Worm (Caenorhabditis elegans) whole organism, L2 larva: Measurements from ENCODE around the gene mec-12.
A peak's percentile ranks its signal among the peaks of the same experiment; 100 is the strongest.

Experiments
- C34F6.9 ChIP-seq: fragments of 150-350 bp; optimal IDR thresholded peaks from 2 replicates; lab custom pipeline; 2014; ENCODE audit warnings: missing biosample characterization, missing genetic modification characterization
- F13H6.1 ChIP-seq: sonication (generic microtip); optimal IDR thresholded peaks from 2 replicates; lab custom pipeline; 2016; ENCODE audit warnings: missing genetic modification characterization, missing compliant biosample characterization
- R02D3.7 ChIP-seq: fragments of 150-350 bp; optimal IDR thresholded peaks from 2 replicates; lab custom pipeline; 2014; ENCODE audit warnings: missing biosample characterization, missing genetic modification characterization
- alr-1 ChIP-seq: fragments of 150-350 bp; optimal IDR thresholded peaks from 2 replicates; lab custom pipeline; 2014; ENCODE audit warnings: missing biosample characterization, missing genetic modification characterization
- aly-2 ChIP-seq: fragments of 150-350 bp; optimal IDR thresholded peaks from 2 replicates; lab custom pipeline; 2014; ENCODE audit warnings: missing biosample characterization, missing genetic modification characterization
- ama-1 ChIP-seq: fragments of 150-350 bp; optimal IDR thresholded peaks from 2 replicates; lab custom pipeline; 2018; ENCODE audit warnings: inconsistent platforms
- blmp-1 ChIP-seq: sonication (generic microtip); optimal IDR thresholded peaks from 2 replicates; lab custom pipeline; 2017; ENCODE audit warnings: missing genetic modification characterization, mild to moderate bottlenecking, missing compliant biosample characterization, antibody characterized with exemption, moderate library complexity; ENCODE audit not compliant: insufficient read depth
- ceh-16 ChIP-seq: fragments of 150-350 bp; optimal IDR thresholded peaks from 2 replicates; lab custom pipeline; 2014; ENCODE audit warnings: missing biosample characterization, missing genetic modification characterization
- crh-2 ChIP-seq: sonication (generic microtip); optimal IDR thresholded peaks from 2 replicates; lab custom pipeline; 2017; ENCODE audit warnings: missing biosample characterization, missing genetic modification characterization
- dmd-4 ChIP-seq: sonication (generic microtip); optimal IDR thresholded peaks from 2 replicates; lab custom pipeline; 2017; ENCODE audit warnings: missing biosample characterization, missing genetic modification characterization
- elt-1 ChIP-seq: fragments of 150-350 bp; optimal IDR thresholded peaks from 2 replicates; lab custom pipeline; 2014; ENCODE audit warnings: missing biosample characterization, missing genetic modification characterization
- elt-3 ChIP-seq: sonication (generic microtip); optimal IDR thresholded peaks from 2 replicates; lab custom pipeline; 2017; ENCODE audit warnings: missing biosample characterization, missing genetic modification characterization
- fos-1 ChIP-seq: fragments of 150-350 bp; optimal IDR thresholded peaks from 2 replicates; lab custom pipeline; 2014; ENCODE audit warnings: missing biosample characterization, missing genetic modification characterization
- lin-39 ChIP-seq: fragments of 150-350 bp; optimal IDR thresholded peaks from 2 replicates; lab custom pipeline; 2014; ENCODE audit warnings: missing biosample characterization, missing genetic modification reagents, missing genetic modification characterization
- lsy-2 ChIP-seq, 2 experiments: fragments of 150-350 bp in 1 of 2; sonication (generic microtip) in 1 of 2; optimal IDR thresholded peaks; 2 replicates each; lab custom pipeline; 2014 to 2017; ENCODE audit warnings: missing biosample characterization in 2 of 2, missing genetic modification characterization in 2 of 2
- mab-5 ChIP-seq: fragments of 150-350 bp; optimal IDR thresholded peaks from 2 replicates; lab custom pipeline; 2014; ENCODE audit warnings: missing biosample characterization, missing genetic modification characterization
- mdl-1 ChIP-seq, 2 experiments: fragments of 150-350 bp in 1 of 2; sonication (generic microtip) in 1 of 2; optimal IDR thresholded peaks; 2 replicates each; lab custom pipeline; 2017; ENCODE audit warnings: missing biosample characterization in 2 of 2, missing genetic modification characterization in 2 of 2
- nhr-10 ChIP-seq: sonication (generic microtip); optimal IDR thresholded peaks from 2 replicates; lab custom pipeline; 2017; ENCODE audit warnings: missing biosample characterization, missing genetic modification characterization
- nhr-12 ChIP-seq: fragments of 150-350 bp; optimal IDR thresholded peaks from 2 replicates; lab custom pipeline; 2014; ENCODE audit warnings: missing biosample characterization, missing genetic modification characterization
- nhr-21 ChIP-seq: fragments of 150-350 bp; optimal IDR thresholded peaks from 2 replicates; lab custom pipeline; 2014; ENCODE audit warnings: missing biosample characterization, missing genetic modification characterization
- nhr-25 ChIP-seq: fragments of 150-350 bp; sonication (generic microtip); optimal IDR thresholded peaks from 3 replicates; lab custom pipeline; 2014; ENCODE audit warnings: missing biosample characterization, missing genetic modification characterization
- nhr-6 ChIP-seq: fragments of 150-350 bp; optimal IDR thresholded peaks from 2 replicates; lab custom pipeline; 2014; ENCODE audit warnings: missing biosample characterization, missing genetic modification characterization
- nhr-77 ChIP-seq: fragments of 150-350 bp; optimal IDR thresholded peaks from 2 replicates; lab custom pipeline; 2014; ENCODE audit warnings: missing biosample characterization, missing genetic modification characterization
- peb-1 ChIP-seq: fragments of 150-350 bp; optimal IDR thresholded peaks from 2 replicates; lab custom pipeline; 2014; ENCODE audit warnings: missing biosample characterization, missing genetic modification characterization
- sem-4 ChIP-seq: fragments of 150-350 bp; optimal IDR thresholded peaks from 2 replicates; lab custom pipeline; 2014; ENCODE audit warnings: missing biosample characterization, missing genetic modification reagents, missing genetic modification characterization
- skn-1 ChIP-seq: sonication (generic microtip); optimal IDR thresholded peaks from 2 replicates; lab custom pipeline; 2017; ENCODE audit warnings: missing biosample characterization, missing genetic modification characterization
- sma-3 ChIP-seq: sonication (generic microtip); optimal IDR thresholded peaks from 2 replicates; lab custom pipeline; 2016; ENCODE audit warnings: missing genetic modification reagents, missing genetic modification characterization, missing compliant biosample characterization
- sma-9 ChIP-seq, 2 experiments: fragments of 150-350 bp in 1 of 2; sonication (generic microtip) in 1 of 2; optimal IDR thresholded peaks; 2 replicates each; lab custom pipeline; 2014 to 2016; ENCODE audit warnings: missing genetic modification characterization in 2 of 2, mild to moderate bottlenecking in 1 of 2, missing biosample characterization in 1 of 2, missing compliant biosample characterization in 1 of 2, missing genetic modification reagents in 1 of 2, moderate library complexity in 1 of 2
- snpc-4 ChIP-seq: fragments of 150-350 bp; optimal IDR thresholded peaks from 2 replicates; lab custom pipeline; 2014; ENCODE audit warnings: missing biosample characterization, missing genetic modification characterization
- unc-39 ChIP-seq: fragments of 150-350 bp; optimal IDR thresholded peaks from 2 replicates; lab custom pipeline; 2014; ENCODE audit warnings: missing biosample characterization, missing genetic modification characterization
- unc-55 ChIP-seq: fragments of 150-350 bp; sonication (generic microtip); optimal IDR thresholded peaks from 3 replicates; lab custom pipeline; 2014; ENCODE audit warnings: missing biosample characterization, missing genetic modification reagents, missing genetic modification characterization
- zag-1 ChIP-seq: fragments of 150-350 bp; optimal IDR thresholded peaks from 2 replicates; lab custom pipeline; 2014; ENCODE audit warnings: missing biosample characterization, missing genetic modification characterization
- ztf-1 ChIP-seq: fragments of 200-800 bp; sonication (Bioruptor generic); conservative IDR thresholded peaks from 2 replicates; pipeline ENCODE4 v1.3.6; 2022; ENCODE audit warnings: missing genetic modification characterization, missing compliant biosample characterization

Gene mec-12

ce11 chrIII:3129036-3129435, 10.0 kb downstream of the mec-12 start, which contains the start of gene Y53G8B.1:
Gene Y53G8B.1 (plus strand): TSS chrIII:3129277.
- TF ChIP-seq skn-1 (tag; lab: Kevin White, UChicago) (no peak), nhr-12 (tag; lab: Kevin White, UChicago) (no peak), aly-2 (tag; lab: Kevin White, UChicago) (no peak), R02D3.7 (tag; lab: Kevin White, UChicago) (no peak), lin-39 (no peak), nhr-6 (no peak), F13H6.1 (tag; lab: Kevin White, UChicago) (no peak), snpc-4 (tag; lab: Kevin White, UChicago) (no peak), sem-4 (tag; lab: Kevin White, UChicago) (no peak), crh-2 (tag; lab: Kevin White, UChicago) (no peak), blmp-1 (tag; lab: Kevin White, UChicago) (no peak)

ce11 chrIII:3127613-3128012, 11.4 kb downstream of the mec-12 start:
- TF ChIP-seq crh-2 (tag; lab: Kevin White, UChicago), result peak; percentile 59
- peak; percentile 27 for TF ChIP-seq nhr-25
- TF ChIP-seq C34F6.9 (tag; lab: Kevin White, UChicago), result peak; percentile 50
- peak; percentile 58 for TF ChIP-seq fos-1
- peak; percentile 35 for TF ChIP-seq unc-55 (GFP tag; lab: Kevin White, UChicago)
- no peak for TF ChIP-seq alr-1 (tag; lab: Kevin White, UChicago)
- TF ChIP-seq zag-1, result no peak
- peak in 1 of 2 experiments; percentile 45 for TF ChIP-seq lsy-2 (tag; optimal IDR thresholded peaks at IDR 0.05; lab: Kevin White, UChicago)
- TF ChIP-seq sma-3, result no peak
- TF ChIP-seq, all 48 proteins: peak for 6

DNA sequence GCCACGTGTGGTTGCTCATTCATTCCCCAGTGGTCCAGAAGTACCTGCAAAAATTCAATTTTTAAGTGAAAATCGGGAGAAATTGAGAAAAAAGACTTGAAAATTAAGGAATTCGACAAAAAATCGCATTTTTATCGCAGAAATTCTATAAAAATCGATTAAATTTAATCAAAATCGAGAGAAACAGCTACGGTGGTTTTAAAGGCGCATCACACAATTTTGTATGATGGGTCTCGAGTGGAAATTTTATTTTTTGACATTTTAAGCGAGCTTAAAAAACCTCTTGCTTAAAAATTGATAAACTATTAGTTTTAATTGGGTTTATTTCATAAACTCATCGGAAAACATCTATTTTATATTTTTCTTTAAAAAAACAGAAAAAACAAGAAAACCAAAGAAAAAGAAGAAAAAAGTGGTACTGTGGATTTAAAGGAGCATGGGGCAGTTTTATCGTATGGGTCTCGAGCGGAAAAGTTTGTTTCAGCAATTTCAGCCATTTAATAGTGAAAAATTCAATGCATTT, 11.9 kb downstream of the mec-12 start, which contains the start of gene nipa-1:
nipa-1 (minus strand) TSS at position 51 of the 523 bp plus-strand sequence.
- TF ChIP-seq nhr-25, result no peak
- TF ChIP-seq ztf-1 (GFP tag; lab: Robert Waterston, UW), result no peak
- no peak for TF ChIP-seq mab-5
- TF ChIP-seq nhr-12 (tag; lab: Kevin White, UChicago), result no peak

DNA sequence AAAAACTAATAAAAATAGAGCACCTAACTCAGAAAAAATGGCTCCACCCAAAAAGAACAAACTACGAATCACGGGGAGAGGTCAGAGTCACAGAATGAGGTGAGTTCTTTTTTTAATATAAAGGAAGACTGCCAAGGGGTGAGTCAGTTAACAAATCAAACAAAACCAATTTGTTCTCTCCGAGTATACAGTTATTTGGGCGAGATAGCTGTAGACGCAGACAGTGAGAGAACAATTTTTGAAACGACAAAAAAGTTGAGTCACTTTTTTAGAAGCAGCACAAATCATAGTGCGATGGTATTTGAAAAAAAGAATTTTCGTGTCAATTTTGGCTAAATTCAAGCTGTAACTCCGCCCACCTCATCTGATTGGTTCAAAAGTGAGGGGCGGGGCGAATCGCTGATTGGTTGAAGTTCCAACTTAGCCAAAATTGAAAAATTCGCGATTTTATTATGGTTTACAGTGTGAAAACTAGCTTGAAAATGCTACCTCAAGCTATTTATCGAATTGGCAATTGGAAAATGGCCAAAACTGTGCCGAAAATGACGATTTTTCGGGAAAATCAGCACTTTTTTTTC, 14.7 kb downstream of the mec-12 start:
- TF ChIP-seq dmd-4 (tag; lab: Kevin White, UChicago), result no peak
- TF ChIP-seq fos-1, result peak; percentile 17
- TF ChIP-seq, all 48 proteins: peak for 1

- TF ChIP-seq F13H6.1 (tag; lab: Kevin White, UChicago), result no peak
- no peak for TF ChIP-seq nhr-77 (tag; lab: Kevin White, UChicago)
- TF ChIP-seq alr-1 (tag; lab: Kevin White, UChicago), result no peak
- no peak for TF ChIP-seq blmp-1 (tag; lab: Kevin White, UChicago)
- TF ChIP-seq nhr-10 (tag; lab: Kevin White, UChicago), result no peak
- TF ChIP-seq sma-9 (GFP tag; optimal IDR thresholded peaks at IDR 0.05; lab: Kevin White, UChicago), result peak; percentile 26
- no peak for TF ChIP-seq sma-9 (tag; optimal IDR thresholded peaks at IDR 0.05; lab: Kevin White, UChicago)
- TF ChIP-seq ceh-16 (tag; lab: Kevin White, UChicago), result no peak
- TF ChIP-seq crh-2 (tag; lab: Kevin White, UChicago), result peak; percentile 52
- no peak for TF ChIP-seq skn-1 (tag; lab: Kevin White, UChicago)
- TF ChIP-seq lin-39, result no peak
- TF ChIP-seq lsy-2 (tag; optimal IDR thresholded peaks at IDR 0.05; lab: Kevin White, UChicago), result no peak
- TF ChIP-seq unc-55 (GFP tag; lab: Kevin White, UChicago), result no peak
- peak; percentile 69 for TF ChIP-seq fos-1
- TF ChIP-seq mdl-1 (tag; optimal IDR thresholded peaks at IDR 0.05; lab: Kevin White, UChicago), result no peak
- no peak for TF ChIP-seq elt-1
- no peak for TF ChIP-seq elt-3 (tag; lab: Kevin White, UChicago)
- TF ChIP-seq ama-1 (lab: Kevin White, UChicago), result no peak
- no peak for TF ChIP-seq peb-1 (tag; lab: Kevin White, UChicago)
- TF ChIP-seq snpc-4 (tag; lab: Kevin White, UChicago), result no peak
- TF ChIP-seq nhr-21 (tag; lab: Kevin White, UChicago), result no peak
- TF ChIP-seq nhr-6, result no peak
- TF ChIP-seq unc-39, result no peak
- TF ChIP-seq, all 48 proteins: peak for 3
Measured at ce11 chrIII:3119972-3120371, 19.1 kb downstream of the mec-12 start.
